ENCODE assay signal across 1 fruit fly cellular context in genomic region chr2L:18839143-18839872, dm6.
TF ChIP-seq lines count a peak whose summit lies in the region.

CG10600 (minus strand) TSS chr2L:18839679.

TF ChIP-seq in whole organism, embryonic, 481 proteins besides CTCF, POLR2A, EP300 and RAD21 (continued from another document and continues in another):
- TF ChIP-seq CG10462 (GFP tag; optimal IDR thresholded peaks at IDR 0.05; lab: Kevin White, UChicago) (peak; percentile 40), Xrp1 (GFP tag; IDR thresholded peaks at IDR 0.05; lab: Robert Waterston, UW) (peak; percentile 67), lbe (GFP tag; optimal IDR thresholded peaks at IDR 0.05; lab: Kevin White, UChicago) (peak; percentile 86), CG17186 (GFP tag; optimal IDR thresholded peaks at IDR 0.05; lab: Kevin White, UChicago) (peak; percentile 87), bsh (GFP tag; optimal IDR thresholded peaks at IDR 0.05; lab: Kevin White, UChicago) (peak; percentile 51 to 56), CG8924 (tag; optimal IDR thresholded peaks at IDR 0.05; lab: Kevin White, UChicago) (peak; percentile 45), D19B (GFP tag; optimal IDR thresholded peaks at IDR 0.05; lab: Kevin White, UChicago) (peak; percentile 45), CG30431 (GFP tag; optimal IDR thresholded peaks at IDR 0.05; lab: Kevin White, UChicago) (peak; percentile 59), Xbp1 (GFP tag; optimal IDR thresholded peaks at IDR 0.05; lab: Kevin White, UChicago) (peak; percentile 89), CG12299 (tag; optimal IDR thresholded peaks at IDR 0.05; lab: Kevin White, UChicago) (peak; percentile 65), CG15011 (GFP tag; optimal IDR thresholded peaks at IDR 0.05; lab: Kevin White, UChicago) (no peak), CG3281 (GFP tag; optimal IDR thresholded peaks at IDR 0.05; lab: Kevin White, UChicago) (peak; percentile 66), Deaf1 (tag; optimal IDR thresholded peaks at IDR 0.05; lab: Kevin White, UChicago) (no peak), Doc3 (GFP tag; IDR thresholded peaks at IDR 0.05; lab: Robert Waterston, UW; ENCODE audit: partially characterized antibody) (peak; percentile 62), otp (GFP tag; IDR thresholded peaks at IDR 0.05; lab: Robert Waterston, UW) (peak; percentile 75; the same call in 2 of the 3 replicates), CG10274 (GFP tag; optimal IDR thresholded peaks at IDR 0.05; lab: Kevin White, UChicago) (no peak), peb (GFP tag; IDR thresholded peaks at IDR 0.05; lab: Robert Waterston, UW) (no peak), z (GFP tag; IDR thresholded peaks at IDR 0.05; lab: Robert Waterston, UW) (no peak), Bdp1 (GFP tag; optimal IDR thresholded peaks at IDR 0.05; lab: Kevin White, UChicago) (peak; percentile 84), jigr1 (GFP tag; IDR thresholded peaks at IDR 0.05; lab: Robert Waterston, UW) (no peak), CG6683 (GFP tag; optimal IDR thresholded peaks at IDR 0.05; lab: Kevin White, UChicago) (no peak), zfh1 (GFP tag; IDR thresholded peaks at IDR 0.05; lab: Robert Waterston, UW) (peak; percentile 78), CG14965 (GFP tag; optimal IDR thresholded peaks at IDR 0.05; lab: Kevin White, UChicago; ENCODE audit: borderline replicate concordance) (peak; percentile 31), CG3838 (GFP tag; optimal IDR thresholded peaks at IDR 0.05; lab: Kevin White, UChicago) (peak; percentile 36), YL-1 (GFP tag; optimal IDR thresholded peaks at IDR 0.05; lab: Kevin White, UChicago) (peak; percentile 98), eve (GFP tag; optimal IDR thresholded peaks at IDR 0.05; lab: Kevin White, UChicago) (no peak), Ptx1 (GFP tag; IDR thresholded peaks at IDR 0.05; lab: Robert Waterston, UW) (peak; percentile 69), bcd (GFP tag; optimal IDR thresholded peaks at IDR 0.05; lab: Kevin White, UChicago) (peak; percentile 82), CG31441 (GFP tag; IDR thresholded peaks at IDR 0.05; lab: Robert Waterston, UW) (no peak; the same call in 1 of the 2 replicates), Hr39 (optimal IDR thresholded peaks at IDR 0.05; lab: Kevin White, UChicago) (no peak), CG32767 (GFP tag; IDR thresholded peaks at IDR 0.05; lab: Robert Waterston, UW) (no peak; the same call in 1 of the 2 replicates), pan (optimal IDR thresholded peaks at IDR 0.05; lab: Kevin White, UChicago) (no peak), pan (GFP tag; optimal IDR thresholded peaks at IDR 0.05 in 1 of 2, IDR thresholded peaks at IDR 0.05 in 1 of 2) (peak in 1 of 2 experiments; percentile 74), org-1 (GFP tag; optimal IDR thresholded peaks at IDR 0.05; lab: Kevin White, UChicago) (peak; percentile 69), disco-r (GFP tag; optimal IDR thresholded peaks at IDR 0.05; lab: Kevin White, UChicago) (peak; percentile 66), Sox100B (GFP tag; optimal IDR thresholded peaks at IDR 0.05; lab: Kevin White, UChicago) (no peak), Fer3 (tag; optimal IDR thresholded peaks at IDR 0.05; lab: Kevin White, UChicago) (peak; percentile 70), CG14441 (GFP tag; IDR thresholded peaks at IDR 0.05; lab: Robert Waterston, UW) (peak; percentile 63), chif (GFP tag; optimal IDR thresholded peaks at IDR 0.05; lab: Kevin White, UChicago) (peak; percentile 79 to 83), Tbp (GFP tag; optimal IDR thresholded peaks at IDR 0.05; lab: Kevin White, UChicago) (no peak), gro (GFP tag; optimal IDR thresholded peaks at IDR 0.05; lab: Kevin White, UChicago) (peak; percentile 85), Hey (tag; optimal IDR thresholded peaks at IDR 0.05; lab: Kevin White, UChicago) (no peak), CG7839 (tag; optimal IDR thresholded peaks at IDR 0.05; lab: Kevin White, UChicago) (peak; percentile 76), NC2α (GFP tag; optimal IDR thresholded peaks at IDR 0.05; lab: Kevin White, UChicago) (peak; percentile 59), Kr (GFP tag; optimal IDR thresholded peaks at IDR 0.05; lab: Kevin White, UChicago) (no peak), CrebB (tag; optimal IDR thresholded peaks at IDR 0.05; lab: Kevin White, UChicago) (peak; percentile 64), CG2678 (tag; optimal IDR thresholded peaks at IDR 0.05; lab: Kevin White, UChicago) (no peak), grn (GFP tag; optimal IDR thresholded peaks at IDR 0.05; lab: Kevin White, UChicago) (peak; percentile 52), HmgD (GFP tag; optimal IDR thresholded peaks at IDR 0.05; lab: Kevin White, UChicago) (peak; percentile 97), fd3F (GFP tag; optimal IDR thresholded peaks at IDR 0.05; lab: Kevin White, UChicago) (peak; percentile 58), CG4617 (GFP tag; optimal IDR thresholded peaks at IDR 0.05; lab: Kevin White, UChicago; ENCODE audit: borderline replicate concordance) (peak; percentile 99), dm (GFP tag; optimal IDR thresholded peaks at IDR 0.05; lab: Kevin White, UChicago) (peak; percentile 86), kni (GFP tag; optimal IDR thresholded peaks at IDR 0.05; lab: Kevin White, UChicago) (peak; percentile 55), unc-4 (GFP tag; IDR thresholded peaks at IDR 0.05; lab: Robert Waterston, UW; ENCODE audit: partially characterized antibody) (peak; percentile 86), MBD-R2 (GFP tag; IDR thresholded peaks at IDR 0.05; lab: Robert Waterston, UW) (peak; percentile 86), bowl (GFP tag; IDR thresholded peaks at IDR 0.05; lab: Robert Waterston, UW) (no peak), sens (GFP tag; lab: Kevin White, UChicago) (peak; percentile 93), CG3163 (GFP tag; optimal IDR thresholded peaks at IDR 0.05; lab: Kevin White, UChicago) (peak; percentile 80), Sry-δ (GFP tag; optimal IDR thresholded peaks at IDR 0.05; lab: Kevin White, UChicago) (peak; percentile 83), CG10543 (GFP tag; optimal IDR thresholded peaks at IDR 0.05; lab: Kevin White, UChicago) (peak; percentile 75), CG12236 (GFP tag; optimal IDR thresholded peaks at IDR 0.05; lab: Kevin White, UChicago) (peak; percentile 67), lmd (GFP tag; IDR thresholded peaks at IDR 0.05; lab: Robert Waterston, UW) (peak; percentile 59; the same call in 1 of the 2 replicates), tio (GFP tag; optimal IDR thresholded peaks at IDR 0.05; lab: Kevin White, UChicago) (no peak), CG15601 (tag; optimal IDR thresholded peaks at IDR 0.05; lab: Kevin White, UChicago) (peak; percentile 78), Sry-β (GFP tag; optimal IDR thresholded peaks at IDR 0.05; lab: Kevin White, UChicago) (no peak), Lhr (GFP tag; optimal IDR thresholded peaks at IDR 0.05; lab: Kevin White, UChicago) (peak; percentile 98), CG4360 (GFP tag; IDR thresholded peaks at IDR 0.05; lab: Robert Waterston, UW) (no peak), Awh (GFP tag; IDR thresholded peaks at IDR 0.05; lab: Robert Waterston, UW) (no peak), ham (GFP tag; IDR thresholded peaks at IDR 0.05; lab: Robert Waterston, UW) (no peak), toy (GFP tag; IDR thresholded peaks at IDR 0.05; lab: Robert Waterston, UW) (peak; percentile 25; the same call in 1 of the 2 replicates), CG13296 (GFP tag; optimal IDR thresholded peaks at IDR 0.05; lab: Kevin White, UChicago) (peak; percentile 65), exex (tag; optimal IDR thresholded peaks at IDR 0.05; lab: Kevin White, UChicago) (no peak), ems (GFP tag; optimal IDR thresholded peaks at IDR 0.05; lab: Kevin White, UChicago) (peak; percentile 86), ara (GFP tag; IDR thresholded peaks at IDR 0.05; lab: Robert Waterston, UW) (peak; percentile 47), CG2202 (tag; optimal IDR thresholded peaks at IDR 0.05; lab: Kevin White, UChicago) (peak; percentile 44), vvl (GFP tag; IDR thresholded peaks at IDR 0.05; lab: Robert Waterston, UW) (peak; percentile 83), chn (GFP tag; optimal IDR thresholded peaks at IDR 0.05; lab: Kevin White, UChicago) (peak; percentile 88), gsb-n (tag; optimal IDR thresholded peaks at IDR 0.05; lab: Kevin White, UChicago) (peak; percentile 59), Taf1 (GFP tag; IDR thresholded peaks at IDR 0.05; lab: Robert Waterston, UW) (peak; percentile 52), Bteb2 (GFP tag; optimal IDR thresholded peaks at IDR 0.05; lab: Kevin White, UChicago) (peak; percentile 80), mam (GFP tag; optimal IDR thresholded peaks at IDR 0.05; lab: Kevin White, UChicago) (peak; percentile 92), GATAe (GFP tag; conservative IDR thresholded peaks at IDR 0.05; lab: Robert Waterston, UW) (no peak), Side (GFP tag; optimal IDR thresholded peaks at IDR 0.05; lab: Kevin White, UChicago) (peak; percentile 90), Rfx (GFP tag; IDR thresholded peaks at IDR 0.05; lab: Robert Waterston, UW) (peak; percentile 90), CG3847 (GFP tag; IDR thresholded peaks at IDR 0.05; lab: Robert Waterston, UW) (peak; percentile 93), CG15479 (GFP tag; optimal IDR thresholded peaks at IDR 0.05; lab: Kevin White, UChicago) (no peak), sc (optimal IDR thresholded peaks at IDR 0.05; lab: Kevin White, UChicago) (no peak), sc (GFP tag; optimal IDR thresholded peaks at IDR 0.05; lab: Kevin White, UChicago) (peak; percentile 28), Ssrp (tag; optimal IDR thresholded peaks at IDR 0.05; lab: Kevin White, UChicago) (peak; percentile 10), CG17385 (GFP tag; optimal IDR thresholded peaks at IDR 0.05; lab: Kevin White, UChicago) (peak; percentile 68), CG1024 (GFP tag; IDR thresholded peaks at IDR 0.05; lab: Robert Waterston, UW) (peak; percentile 69), Scr (GFP tag; IDR thresholded peaks at IDR 0.05; lab: Robert Waterston, UW; ENCODE audit: partially characterized antibody) (peak; percentile 78), jing (GFP tag; optimal IDR thresholded peaks at IDR 0.05; lab: Kevin White, UChicago) (peak; percentile 13), D19A (tag; optimal IDR thresholded peaks at IDR 0.05; lab: Kevin White, UChicago) (no peak), shn (GFP tag; optimal IDR thresholded peaks at IDR 0.05; lab: Kevin White, UChicago) (peak; percentile 87), p53 (GFP tag; optimal IDR thresholded peaks at IDR 0.05; lab: Kevin White, UChicago) (peak; percentile 75), gem (tag; optimal IDR thresholded peaks at IDR 0.05; lab: Kevin White, UChicago) (peak; percentile 54), Dbx (GFP tag; IDR thresholded peaks at IDR 0.05; lab: Robert Waterston, UW) (peak; percentile 87), al (GFP tag; IDR thresholded peaks at IDR 0.05; lab: Robert Waterston, UW) (peak; percentile 56), kay (GFP tag; optimal IDR thresholded peaks at IDR 0.05; lab: Kevin White, UChicago) (peak; percentile 64), CG10565 (GFP tag; optimal IDR thresholded peaks at IDR 0.05; lab: Kevin White, UChicago) (no peak), CG7745 (tag; optimal IDR thresholded peaks at IDR 0.05; lab: Kevin White, UChicago) (no peak), odd (GFP tag; optimal IDR thresholded peaks at IDR 0.05; lab: Kevin White, UChicago) (peak; percentile 36), Mad (GFP tag; optimal IDR thresholded peaks at IDR 0.05; lab: Kevin White, UChicago) (peak; percentile 90), run (tag; optimal IDR thresholded peaks at IDR 0.05; lab: Kevin White, UChicago) (peak; percentile 41), CG10321 (GFP tag; IDR thresholded peaks at IDR 0.05; lab: Robert Waterston, UW) (0 out of 2 replicates have a peak, but pooled peaks have one; percentile 51), C15 (GFP tag; IDR thresholded peaks at IDR 0.05; lab: Robert Waterston, UW) (no peak), schlank (tag; optimal IDR thresholded peaks at IDR 0.05; lab: Kevin White, UChicago) (peak; percentile 77), lilli (GFP tag; optimal IDR thresholded peaks at IDR 0.05; lab: Kevin White, UChicago) (peak; percentile 89), CG12391 (tag; optimal IDR thresholded peaks at IDR 0.05; lab: Kevin White, UChicago) (peak; percentile 62), MTF-1 (GFP tag; optimal IDR thresholded peaks at IDR 0.05; lab: Kevin White, UChicago; ENCODE audit: borderline replicate concordance) (peak; percentile 80), MESR4 (GFP tag; optimal IDR thresholded peaks at IDR 0.05; lab: Kevin White, UChicago) (peak; percentile 84), NFAT (GFP tag; IDR thresholded peaks at IDR 0.05; lab: Robert Waterston, UW) (peak; percentile 88), Nf-YB (GFP tag; optimal IDR thresholded peaks at IDR 0.05; lab: Kevin White, UChicago) (peak; percentile 47), zen (tag; optimal IDR thresholded peaks at IDR 0.05; lab: Kevin White, UChicago) (peak; percentile 73), rib (GFP tag; IDR thresholded peaks at IDR 0.05; lab: Robert Waterston, UW) (peak; percentile 96), CG2712 (tag; optimal IDR thresholded peaks at IDR 0.05; lab: Kevin White, UChicago) (peak; percentile 94), dmrt11E (tag; optimal IDR thresholded peaks at IDR 0.05; lab: Kevin White, UChicago) (peak; percentile 54), Hmx (GFP tag; optimal IDR thresholded peaks at IDR 0.05; lab: Kevin White, UChicago) (peak; percentile 53), CG9932 (GFP tag; IDR thresholded peaks at IDR 0.05; lab: Robert Waterston, UW) (peak; percentile 89), kah (GFP tag; optimal IDR thresholded peaks at IDR 0.05; lab: Kevin White, UChicago) (peak; percentile 16), wor (GFP tag; IDR thresholded peaks at IDR 0.05; lab: Robert Waterston, UW) (0 out of 2 replicates have a peak, but pooled peaks have one; percentile 12), CG11504 (tag; optimal IDR thresholded peaks at IDR 0.05; lab: Kevin White, UChicago) (no peak), Gsc (GFP tag; IDR thresholded peaks at IDR 0.05; lab: Robert Waterston, UW) (no peak), Six4 (GFP tag; optimal IDR thresholded peaks at IDR 0.05; lab: Kevin White, UChicago) (peak; percentile 69), CG9876 (GFP tag; optimal IDR thresholded peaks at IDR 0.05; lab: Kevin White, UChicago) (peak; percentile 85), Elba2 (GFP tag; optimal IDR thresholded peaks at IDR 0.05; lab: Kevin White, UChicago) (peak; percentile 43), CG11560 (tag; IDR thresholded peaks at IDR 0.05; lab: Robert Waterston, UW) (peak; percentile 83; the same call in 2 of the 3 replicates), Neu2 (GFP tag; optimal IDR thresholded peaks at IDR 0.05; lab: Kevin White, UChicago; ENCODE audit: borderline replicate concordance) (no peak), HLHmδ (GFP tag; optimal IDR thresholded peaks at IDR 0.05; lab: Kevin White, UChicago) (peak; percentile 66), CG2875 (GFP tag; optimal IDR thresholded peaks at IDR 0.05; lab: Kevin White, UChicago) (peak; percentile 40), crp (GFP tag; optimal IDR thresholded peaks at IDR 0.05; lab: Kevin White, UChicago) (peak in 1 of 2 experiments; percentile 44)
